Worm (Caenorhabditis elegans) whole organism, mixed stage, embryonic: ENCODE results near the gene F33H1.4.

Source experiments
- bed-3 ChIP-seq: fragments of 200-800 bp; sonication (Bioruptor generic); optimal IDR thresholded peaks from 3 replicates; lab custom pipeline; 2018; ENCODE audit warnings: mild to moderate bottlenecking, missing genetic modification characterization, moderate library complexity, missing compliant biosample characterization
- blmp-1 ChIP-seq: fragments of 150-350 bp; optimal IDR thresholded peaks from 2 replicates; lab custom pipeline; 2014; ENCODE audit warnings: missing biosample characterization, missing genetic modification characterization
- ceh-39 ChIP-seq: fragments of 150-350 bp; optimal IDR thresholded peaks from 2 replicates; lab custom pipeline; 2014; ENCODE audit warnings: missing biosample characterization, missing genetic modification characterization
- ceh-43 ChIP-seq: fragments of 200-800 bp; sonication (Bioruptor generic); optimal IDR thresholded peaks from 2 replicates; lab custom pipeline; 2018; ENCODE audit warnings: mild to moderate bottlenecking, missing genetic modification characterization, moderate library complexity, missing compliant biosample characterization
- ceh-83 ChIP-seq: fragments of 200-800 bp; sonication (Bioruptor generic); optimal IDR thresholded peaks from 2 replicates; lab custom pipeline; 2018; ENCODE audit warnings: mild to moderate bottlenecking, missing genetic modification characterization, missing compliant biosample characterization
- ces-1 ChIP-seq: fragments of 150-350 bp; optimal IDR thresholded peaks from 2 replicates; lab custom pipeline; 2014; ENCODE audit warnings: missing biosample characterization, missing genetic modification reagents, missing genetic modification characterization
- cnd-1 ChIP-seq: fragments of 200-800 bp; sonication (Bioruptor generic); optimal IDR thresholded peaks from 2 replicates; lab custom pipeline; 2018; ENCODE audit warnings: mild to moderate bottlenecking, missing genetic modification characterization, missing compliant biosample characterization
- drap-1 ChIP-seq: fragments of 200-800 bp; sonication (Bioruptor generic); optimal IDR thresholded peaks from 3 replicates; lab custom pipeline; 2018; ENCODE audit warnings: mild to moderate bottlenecking, missing genetic modification characterization, missing compliant biosample characterization
- elt-1 ChIP-seq: sonication (generic microtip); optimal IDR thresholded peaks from 2 replicates; lab custom pipeline; 2017; ENCODE audit warnings: missing genetic modification characterization, mild to moderate bottlenecking, missing compliant biosample characterization, antibody characterized with exemption, moderate library complexity, borderline replicate concordance; ENCODE audit not compliant: insufficient read depth
- flh-1 ChIP-seq: fragments of 200-800 bp; sonication (Bioruptor generic); optimal IDR thresholded peaks from 2 replicates; lab custom pipeline; 2018; ENCODE audit warnings: mild to moderate bottlenecking, missing genetic modification characterization, moderate library complexity, missing compliant biosample characterization
- ham-2 ChIP-seq: fragments of 200-800 bp; sonication (Bioruptor generic); optimal IDR thresholded peaks from 2 replicates; lab custom pipeline; 2018; ENCODE audit warnings: mild to moderate bottlenecking, missing genetic modification characterization, missing compliant biosample characterization
- hlh-1 ChIP-seq: fragments of 150-350 bp; optimal IDR thresholded peaks from 2 replicates; lab custom pipeline; 2014; ENCODE audit warnings: missing biosample characterization, missing genetic modification reagents, missing genetic modification characterization
- lin-13 ChIP-seq: fragments of 150-350 bp; optimal IDR thresholded peaks from 2 replicates; lab custom pipeline; 2014; ENCODE audit warnings: missing biosample characterization, missing genetic modification characterization
- lin-32 ChIP-seq: fragments of 200-800 bp; sonication (Bioruptor generic); optimal IDR thresholded peaks from 2 replicates; lab custom pipeline; 2018; ENCODE audit warnings: mild to moderate bottlenecking, missing genetic modification characterization, missing compliant biosample characterization
- lsy-2 ChIP-seq: fragments of 150-350 bp; optimal IDR thresholded peaks from 2 replicates; lab custom pipeline; 2014; ENCODE audit warnings: missing biosample characterization, missing genetic modification characterization
- mab-5 ChIP-seq: fragments of 150-350 bp; optimal IDR thresholded peaks from 2 replicates; lab custom pipeline; 2014; ENCODE audit warnings: missing biosample characterization, missing genetic modification characterization
- mep-1 ChIP-seq: fragments of 150-350 bp; optimal IDR thresholded peaks from 2 replicates; lab custom pipeline; 2017; ENCODE audit warnings: missing biosample characterization, missing genetic modification reagents, missing genetic modification characterization, inconsistent platforms
- mls-2 ChIP-seq: sonication (generic microtip); optimal IDR thresholded peaks from 2 replicates; lab custom pipeline; 2016; ENCODE audit warnings: mild to moderate bottlenecking, missing genetic modification characterization, moderate library complexity, missing compliant biosample characterization
- nhr-12 ChIP-seq: fragments of 150-350 bp; optimal IDR thresholded peaks from 2 replicates; lab custom pipeline; 2014; ENCODE audit warnings: missing biosample characterization, missing genetic modification characterization
- nhr-2 ChIP-seq: fragments of 150-350 bp; optimal IDR thresholded peaks from 2 replicates; lab custom pipeline; 2014; ENCODE audit warnings: missing biosample characterization, missing genetic modification characterization
- nhr-237 ChIP-seq: fragments of 150-350 bp; optimal IDR thresholded peaks from 2 replicates; lab custom pipeline; 2014; ENCODE audit warnings: missing biosample characterization, missing genetic modification characterization
- nhr-28 ChIP-seq: fragments of 150-350 bp; optimal IDR thresholded peaks from 2 replicates; lab custom pipeline; 2014; ENCODE audit warnings: missing biosample characterization, missing genetic modification characterization
- nhr-76 ChIP-seq: sonication (generic microtip); optimal IDR thresholded peaks from 2 replicates; lab custom pipeline; 2017; ENCODE audit warnings: missing biosample characterization, missing genetic modification characterization
- pha-4 ChIP-seq: fragments of 150-350 bp; optimal IDR thresholded peaks from 2 replicates; lab custom pipeline; 2018; ENCODE audit warnings: missing biosample characterization, missing genetic modification reagents, missing genetic modification characterization
- sem-2 ChIP-seq: fragments of 200-800 bp; sonication (Bioruptor generic); optimal IDR thresholded peaks from 2 replicates; lab custom pipeline; 2018; ENCODE audit warnings: mild to moderate bottlenecking, missing genetic modification characterization, missing compliant biosample characterization
- snpc-4 ChIP-seq: fragments of 150-350 bp; optimal IDR thresholded peaks from 2 replicates; lab custom pipeline; 2014; ENCODE audit warnings: missing biosample characterization, missing genetic modification characterization
- sptf-1 ChIP-seq: sonication (generic microtip); optimal IDR thresholded peaks from 2 replicates; lab custom pipeline; 2017; ENCODE audit warnings: mild to moderate bottlenecking, missing genetic modification characterization, moderate library complexity, missing compliant biosample characterization
- tbx-8 ChIP-seq: fragments of 200-800 bp; sonication (Bioruptor generic); optimal IDR thresholded peaks from 2 replicates; lab custom pipeline; 2018; ENCODE audit warnings: mild to moderate bottlenecking, missing genetic modification characterization, moderate library complexity, missing compliant biosample characterization
- unc-120 ChIP-seq: sonication (generic microtip); optimal IDR thresholded peaks from 2 replicates; lab custom pipeline; 2017; ENCODE audit warnings: missing genetic modification characterization, missing compliant biosample characterization; ENCODE audit not compliant: poor library complexity, severe bottlenecking
- unc-39 ChIP-seq: fragments of 150-350 bp; optimal IDR thresholded peaks from 2 replicates; lab custom pipeline; 2014; ENCODE audit warnings: missing biosample characterization, missing genetic modification characterization
- unc-62 ChIP-seq: fragments of 150-350 bp; optimal IDR thresholded peaks from 2 replicates; lab custom pipeline; 2014; ENCODE audit warnings: missing biosample characterization, missing genetic modification reagents, missing genetic modification characterization
- zip-8 ChIP-seq: fragments of 150-350 bp; optimal IDR thresholded peaks from 2 replicates; lab custom pipeline; 2014; ENCODE audit warnings: missing biosample characterization, missing genetic modification characterization
- ztf-11 ChIP-seq: fragments of 150-350 bp; optimal IDR thresholded peaks from 2 replicates; lab custom pipeline; 2014; ENCODE audit warnings: missing biosample characterization, missing genetic modification characterization

The F33H1.4 gene

ce11 chrII:10218171-10218570, 43.7 kb downstream of the F33H1.4 start, which contains the start of gene ref-1:
Gene ref-1, plus strand, starts transcription at chrII:10218471.
- TF ChIP-seq ceh-39 (tag; lab: Kevin White, UChicago) = no peak
- TF ChIP-seq ham-2 (GFP tag; lab: Kevin White, UChicago) = no peak
- no peak for TF ChIP-seq zip-8 (tag; lab: Kevin White, UChicago)
- TF ChIP-seq ces-1 (GFP tag; lab: Kevin White, UChicago) = no peak
- no peak for TF ChIP-seq nhr-76
- no peak for TF ChIP-seq lin-32
- no peak for TF ChIP-seq unc-39 (tag; lab: Kevin White, UChicago)
- no peak for TF ChIP-seq nhr-12 (tag; lab: Kevin White, UChicago)
- TF ChIP-seq sem-2 (GFP tag; lab: Kevin White, UChicago) = no peak
- TF ChIP-seq flh-1 (GFP tag; lab: Kevin White, UChicago) = no peak
- no peak for TF ChIP-seq lsy-2
- no peak for TF ChIP-seq drap-1 (GFP tag; lab: Kevin White, UChicago)
- TF ChIP-seq blmp-1 (tag; lab: Kevin White, UChicago) = no peak
- TF ChIP-seq mep-1 (tag; lab: Kevin White, UChicago) = no peak
- no peak for TF ChIP-seq sptf-1 (tag; lab: Kevin White, UChicago)
- no peak for TF ChIP-seq unc-120 (tag; lab: Kevin White, UChicago)
- TF ChIP-seq hlh-1 = no peak
- TF ChIP-seq nhr-28 (tag; lab: Kevin White, UChicago) = no peak

DNA sequence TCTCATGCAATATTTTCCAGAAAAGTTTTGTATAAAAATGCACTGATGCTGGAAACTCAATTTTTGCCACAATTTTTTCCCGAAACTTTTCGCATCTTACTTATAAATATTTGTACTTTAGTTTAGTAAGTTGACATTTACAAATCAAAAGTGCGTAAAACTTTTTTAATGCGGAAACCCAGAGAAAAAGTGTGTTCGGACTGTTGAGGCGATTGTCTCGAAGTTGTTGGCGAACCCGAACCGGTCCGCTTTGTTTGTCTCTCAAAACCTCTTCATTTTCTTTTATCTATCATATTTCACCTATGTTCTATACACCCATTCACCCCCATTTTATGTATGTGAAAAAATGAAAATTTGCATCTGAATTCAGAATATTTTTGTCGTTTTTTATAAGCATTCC, 46.2 kb downstream of the F33H1.4 start:
- TF ChIP-seq ham-2 (GFP tag; lab: Kevin White, UChicago) (no peak), flh-1 (GFP tag; lab: Kevin White, UChicago) (no peak), unc-62 (GFP tag; lab: Kevin White, UChicago) (no peak), ceh-39 (tag; lab: Kevin White, UChicago) (no peak), lin-13 (tag; lab: Kevin White, UChicago) (no peak), nhr-237 (tag; lab: Kevin White, UChicago) (no peak), mab-5 (no peak), ztf-11 (tag; lab: Kevin White, UChicago) (no peak), hlh-1 (no peak), nhr-2 (tag; lab: Kevin White, UChicago) (no peak), pha-4 (tag; lab: Kevin White, UChicago) (no peak), drap-1 (GFP tag; lab: Kevin White, UChicago) (no peak), nhr-12 (tag; lab: Kevin White, UChicago) (no peak)

DNA sequence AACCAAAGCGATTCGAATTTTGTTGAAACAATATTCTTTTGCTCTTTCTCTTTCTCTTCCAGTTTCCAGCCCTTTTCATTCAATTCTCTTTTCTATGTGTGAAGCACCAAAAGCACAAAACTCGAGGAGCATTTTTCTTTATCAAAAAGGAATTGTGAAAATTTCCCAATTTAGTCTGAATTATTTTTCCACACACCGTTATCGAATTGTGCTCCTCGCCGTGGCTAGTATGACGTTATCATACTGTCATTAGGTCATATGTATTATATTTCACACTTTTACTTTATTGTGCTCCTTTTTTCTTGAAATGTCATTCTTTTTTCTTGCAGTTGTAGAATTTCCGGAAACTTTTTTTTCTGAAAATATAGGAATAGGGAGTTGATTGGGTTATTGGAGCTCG, 47.2 kb downstream of the F33H1.4 start:
- no peak for TF ChIP-seq ztf-11 (tag; lab: Kevin White, UChicago)
- TF ChIP-seq unc-120 (tag; lab: Kevin White, UChicago) = no peak
- TF ChIP-seq ces-1 (GFP tag; lab: Kevin White, UChicago) = no peak
- no peak for TF ChIP-seq zip-8 (tag; lab: Kevin White, UChicago)
- no peak for TF ChIP-seq cnd-1 (tag; lab: Kevin White, UChicago)
- no peak for TF ChIP-seq elt-1 (tag; lab: Kevin White, UChicago)
- TF ChIP-seq mab-5 = no peak
- no peak for TF ChIP-seq ceh-43 (GFP tag; lab: Kevin White, UChicago)
- no peak for TF ChIP-seq unc-62 (GFP tag; lab: Kevin White, UChicago)
- TF ChIP-seq bed-3 (GFP tag; lab: Kevin White, UChicago) = no peak
- TF ChIP-seq ceh-83 (GFP tag; lab: Kevin White, UChicago) = no peak
- TF ChIP-seq flh-1 (GFP tag; lab: Kevin White, UChicago) = no peak

ce11 chrII:10222577-10222976, 48.1 kb downstream of the F33H1.4 start, which contains the start of gene plc-3:
Gene plc-3, plus strand, starts transcription at chrII:10222877.
- TF ChIP-seq nhr-2 (tag; lab: Kevin White, UChicago) (no peak), ham-2 (GFP tag; lab: Kevin White, UChicago) (no peak)

- no peak for TF ChIP-seq mep-1 (tag; lab: Kevin White, UChicago)
- TF ChIP-seq ceh-83 (GFP tag; lab: Kevin White, UChicago) = no peak
- no peak for TF ChIP-seq elt-1 (tag; lab: Kevin White, UChicago)
- TF ChIP-seq sptf-1 (tag; lab: Kevin White, UChicago) = no peak
- TF ChIP-seq mls-2 = no peak
- TF ChIP-seq pha-4 (tag; lab: Kevin White, UChicago) = no peak
- TF ChIP-seq flh-1 (GFP tag; lab: Kevin White, UChicago) = no peak
- no peak for TF ChIP-seq drap-1 (GFP tag; lab: Kevin White, UChicago)
- no peak for TF ChIP-seq ceh-39 (tag; lab: Kevin White, UChicago)
- no peak for TF ChIP-seq nhr-2 (tag; lab: Kevin White, UChicago)
- no peak for TF ChIP-seq snpc-4 (tag; lab: Kevin White, UChicago)
- TF ChIP-seq mab-5 = no peak
- no peak for TF ChIP-seq lin-13 (tag; lab: Kevin White, UChicago)
- no peak for TF ChIP-seq tbx-8 (GFP tag; lab: Kevin White, UChicago)
- TF ChIP-seq unc-39 (tag; lab: Kevin White, UChicago) = no peak
- TF ChIP-seq unc-120 (tag; lab: Kevin White, UChicago) = no peak
- no peak for TF ChIP-seq ztf-11 (tag; lab: Kevin White, UChicago)
- no peak for TF ChIP-seq ces-1 (GFP tag; lab: Kevin White, UChicago)
- no peak for TF ChIP-seq nhr-76
Measured at ce11 chrII:10227030-10227429, 52.6 kb downstream of the F33H1.4 start, which contains the start of gene srh-135. Gene srh-135, minus strand, starts transcription at chrII:10227130.
